Fruit fly (Drosophila melanogaster) whole organism, embryonic: ENCODE measurements around the gene mil.

Source experiments
- CG10565 ChIP-seq: fragments of 200-800 bp; sonication (Bioruptor generic); optimal IDR thresholded peaks from 3 replicates; lab custom pipeline; 2016; ENCODE audit warnings: missing biosample characterization, mild to moderate bottlenecking, missing genetic modification characterization
- CG11093 ChIP-seq: fragments of 200-800 bp; sonication (Bioruptor generic); IDR thresholded peaks from 3 replicates; pipeline ENCODE4 v1.3.6; 2022; ENCODE audit warnings: missing biosample characterization, missing genetic modification characterization
- CG11504 ChIP-seq: fragments of 200-800 bp; sonication (Bioruptor generic); optimal IDR thresholded peaks from 3 replicates; lab custom pipeline; 2019; ENCODE audit warnings: missing biosample characterization, mild to moderate bottlenecking, missing genetic modification characterization, moderate library complexity
- CG12071 ChIP-seq: fragments of 200-800 bp; sonication (Bioruptor generic); optimal IDR thresholded peaks from 3 replicates; lab custom pipeline; 2018; ENCODE audit warnings: missing biosample characterization, mild to moderate bottlenecking, missing genetic modification characterization
- CG1233 ChIP-seq: fragments of 200-800 bp; sonication (Bioruptor generic); optimal IDR thresholded peaks from 4 replicates; lab custom pipeline; 2018; ENCODE audit warnings: missing biosample characterization, mild to moderate bottlenecking, missing genetic modification characterization
- CG12659 ChIP-seq: fragments of 200-800 bp; sonication (Bioruptor generic); optimal IDR thresholded peaks from 3 replicates; lab custom pipeline; 2017; ENCODE audit warnings: mild to moderate bottlenecking, missing biosample characterization, missing genetic modification reagents, missing genetic modification characterization
- CG13894 ChIP-seq: fragments of 200-800 bp; sonication (Bioruptor generic); optimal IDR thresholded peaks from 3 replicates; lab custom pipeline; 2018; ENCODE audit warnings: missing biosample characterization, mild to moderate bottlenecking, missing genetic modification characterization, moderate library complexity
- CG1603 ChIP-seq: fragments of 200-800 bp; sonication (Bioruptor generic); optimal IDR thresholded peaks from 2 replicates; lab custom pipeline; 2019; ENCODE audit warnings: missing biosample characterization, mild to moderate bottlenecking, missing genetic modification characterization, moderate library complexity
- CG17186 ChIP-seq: fragments of 200-800 bp; sonication (Bioruptor generic); optimal IDR thresholded peaks from 3 replicates; lab custom pipeline; 2017; ENCODE audit warnings: missing biosample characterization, missing genetic modification reagents, missing genetic modification characterization
- CG17802 ChIP-seq: fragments of 200-800 bp; sonication (Bioruptor generic); optimal IDR thresholded peaks from 2 replicates; lab custom pipeline; 2018; ENCODE audit warnings: missing biosample characterization, mild to moderate bottlenecking, missing genetic modification characterization, moderate library complexity
- CG31388 ChIP-seq: fragments of 200-800 bp; sonication (Bioruptor generic); optimal IDR thresholded peaks from 2 replicates; lab custom pipeline; 2016; ENCODE audit warnings: missing biosample characterization, missing genetic modification characterization
- CG3726 ChIP-seq: fragments of 200-800 bp; sonication (Bioruptor generic); IDR thresholded peaks from 3 replicates; pipeline ENCODE4, ENCODE4 v1.3.6; 2022; ENCODE audit warnings: missing biosample characterization, missing genetic modification characterization
- CG4707 ChIP-seq: fragments of 200-800 bp; sonication (Bioruptor generic); optimal IDR thresholded peaks from 2 replicates; lab custom pipeline; 2018; ENCODE audit warnings: missing biosample characterization, mild to moderate bottlenecking, missing genetic modification characterization, moderate library complexity
- CG4854 ChIP-seq: fragments of 200-800 bp; sonication (Bioruptor generic); optimal IDR thresholded peaks from 2 replicates; lab custom pipeline; 2016; ENCODE audit warnings: missing biosample characterization, missing genetic modification characterization, inconsistent platforms
- CG6791 ChIP-seq: fragments of 200-800 bp; sonication (Bioruptor generic); IDR thresholded peaks from 3 replicates; pipeline ENCODE4 v1.3.6; 2022; ENCODE audit warnings: missing biosample characterization, missing genetic modification characterization; ENCODE audit not compliant: partially characterized antibody
- CG8281 ChIP-seq: fragments of 200-800 bp; sonication (Bioruptor generic); optimal IDR thresholded peaks from 2 replicates; lab custom pipeline; 2018; ENCODE audit warnings: missing biosample characterization, mild to moderate bottlenecking, missing genetic modification characterization, moderate library complexity
- CkIIα-i1 ChIP-seq: fragments of 200-800 bp; sonication (Bioruptor generic); IDR thresholded peaks from 2 replicates; pipeline ENCODE4 v1.3.6; 2022; ENCODE audit warnings: missing biosample characterization, missing genetic modification characterization
- CrebB ChIP-seq: fragments of 200-800 bp; sonication (Bioruptor generic); optimal IDR thresholded peaks from 3 replicates; lab custom pipeline; 2018; ENCODE audit warnings: missing biosample characterization, mild to moderate bottlenecking, missing genetic modification characterization
- Dbx ChIP-seq: fragments of 200-800 bp; sonication (Bioruptor generic); IDR thresholded peaks from 3 replicates; pipeline ENCODE4 v1.3.6; 2022; ENCODE audit warnings: missing biosample characterization, missing genetic modification characterization
- ERR ChIP-seq: fragments of 200-800 bp; sonication (Bioruptor generic); optimal IDR thresholded peaks from 2 replicates; lab custom pipeline; 2016; ENCODE audit warnings: missing biosample characterization, missing genetic modification characterization
- Lhr ChIP-seq: fragments of 200-800 bp; sonication (Bioruptor generic); optimal IDR thresholded peaks from 3 replicates; lab custom pipeline; 2017; ENCODE audit warnings: mild to moderate bottlenecking, missing biosample characterization, missing genetic modification reagents, missing genetic modification characterization
- Lpt ChIP-seq: fragments of >200 bp; optimal IDR thresholded peaks from 2 replicates; lab custom pipeline; 2018; ENCODE audit warnings: missing biosample characterization, missing genetic modification characterization
- MESR4 ChIP-seq: fragments of 200-800 bp; sonication (Bioruptor generic); optimal IDR thresholded peaks from 2 replicates; lab custom pipeline; 2018; ENCODE audit warnings: missing biosample characterization, mild to moderate bottlenecking, missing genetic modification characterization, moderate library complexity
- Optix ChIP-seq: fragments of 200-800 bp; sonication (Bioruptor generic); IDR thresholded peaks from 3 replicates; pipeline ENCODE4 v1.3.6; 2022; ENCODE audit warnings: missing biosample characterization, missing genetic modification characterization
- Pdp1 ChIP-seq, 2 experiments: fragments of 200-800 bp; sonication (Bioruptor generic); optimal IDR thresholded peaks; 3 replicates each; lab custom pipeline; 2016; ENCODE audit warnings: missing biosample characterization in 2 of 2, missing genetic modification characterization in 2 of 2, mild to moderate bottlenecking in 1 of 2, moderate library complexity in 1 of 2
- Sox100B ChIP-seq: fragments of 200-800 bp; sonication (Bioruptor generic); optimal IDR thresholded peaks from 3 replicates; lab custom pipeline; 2018; ENCODE audit warnings: missing biosample characterization, mild to moderate bottlenecking, missing genetic modification characterization
- Ssrp ChIP-seq: fragments of 200-800 bp; sonication (Bioruptor generic); optimal IDR thresholded peaks from 2 replicates; lab custom pipeline; 2018; ENCODE audit warnings: missing biosample characterization, mild to moderate bottlenecking, missing genetic modification characterization, moderate library complexity
- ap ChIP-seq: fragments of 200-800 bp; sonication (Bioruptor generic); IDR thresholded peaks from 2 replicates; pipeline ENCODE4 v1.3.6; 2022; ENCODE audit warnings: missing biosample characterization, missing genetic modification characterization
- ato ChIP-seq: fragments of 200-800 bp; sonication (Bioruptor generic); IDR thresholded peaks from 2 replicates; pipeline ENCODE4 v1.3.6; 2022; ENCODE audit warnings: missing biosample characterization, missing genetic modification characterization; ENCODE audit not compliant: partially characterized antibody
- br ChIP-seq: fragments of >200 bp; optimal IDR thresholded peaks from 2 replicates; lab custom pipeline; 2017
- danr ChIP-seq: fragments of 200-800 bp; sonication (Bioruptor generic); IDR thresholded peaks from 2 replicates; pipeline ENCODE4 v1.3.6; 2022; ENCODE audit warnings: missing biosample characterization, missing genetic modification characterization
- dimm ChIP-seq: fragments of 200-800 bp; sonication (Bioruptor generic); IDR thresholded peaks from 2 replicates; pipeline ENCODE4 v1.3.6; 2022; ENCODE audit warnings: missing biosample characterization, missing genetic modification characterization
- eve ChIP-seq, 2 experiments: fragments of >200 bp; optimal IDR thresholded peaks; 2 replicates each; lab custom pipeline; 2017; ENCODE audit warnings: missing biosample characterization in 2 of 2, missing genetic modification characterization in 2 of 2
- fd102C ChIP-seq: fragments of 200-800 bp; sonication (Bioruptor generic); optimal IDR thresholded peaks from 2 replicates; lab custom pipeline; 2018; ENCODE audit warnings: missing biosample characterization, mild to moderate bottlenecking, missing genetic modification characterization, moderate library complexity
- fd96Cb ChIP-seq: fragments of 200-800 bp; sonication (Bioruptor generic); optimal IDR thresholded peaks from 2 replicates; lab custom pipeline; 2018; ENCODE audit warnings: missing biosample characterization, mild to moderate bottlenecking, missing genetic modification characterization, moderate library complexity
- fru ChIP-seq: fragments of >200 bp; optimal IDR thresholded peaks from 2 replicates; lab custom pipeline; 2017
- ftz-f1 ChIP-seq: fragments of 200-800 bp; sonication (Bioruptor generic); optimal IDR thresholded peaks from 2 replicates; lab custom pipeline; 2016; ENCODE audit warnings: missing biosample characterization, missing genetic modification characterization
- hb ChIP-seq: fragments of 200-800 bp; sonication (Bioruptor generic); IDR thresholded peaks from 3 replicates; pipeline ENCODE4 v1.3.6; 2022; ENCODE audit warnings: missing biosample characterization, missing genetic modification characterization; ENCODE audit not compliant: partially characterized antibody
- luna ChIP-seq: fragments of 200-800 bp; sonication (Bioruptor generic); optimal IDR thresholded peaks from 2 replicates; lab custom pipeline; 2016; ENCODE audit warnings: missing biosample characterization, missing genetic modification characterization
- mld ChIP-seq: fragments of 200-800 bp; sonication (Bioruptor generic); IDR thresholded peaks from 3 replicates; pipeline ENCODE4 v1.3.6; 2022; ENCODE audit warnings: missing biosample characterization, missing genetic modification characterization; ENCODE audit not compliant: partially characterized antibody
- oc ChIP-seq: fragments of 200-800 bp; sonication (Bioruptor generic); optimal IDR thresholded peaks from 2 replicates; lab custom pipeline; 2018; ENCODE audit warnings: missing biosample characterization, mild to moderate bottlenecking, missing genetic modification characterization, moderate library complexity
- psq ChIP-seq: fragments of 200-800 bp; sonication (Bioruptor generic); optimal IDR thresholded peaks from 2 replicates; lab custom pipeline; 2017; ENCODE audit warnings: missing biosample characterization, missing genetic modification characterization
- sc ChIP-seq, 3 experiments: fragments of >200 bp in 2 of 3; fragments of 200-800 bp in 1 of 3; sonication (Bioruptor generic) in 1 of 3; optimal IDR thresholded peaks; 2 replicates in 2 of 3; 3 replicates in 1 of 3; lab custom pipeline; 2017; ENCODE audit warnings: mild to moderate bottlenecking in 1 of 3, missing biosample characterization in 1 of 3, missing genetic modification characterization in 1 of 3, missing genetic modification reagents in 1 of 3
- sd ChIP-seq: fragments of 200-800 bp; sonication (Bioruptor generic); optimal IDR thresholded peaks from 3 replicates; lab custom pipeline; 2018; ENCODE audit warnings: missing biosample characterization, mild to moderate bottlenecking, missing genetic modification characterization, moderate library complexity
- sna ChIP-seq: fragments of 200-800 bp; sonication (Bioruptor generic); IDR thresholded peaks from 2 replicates; pipeline ENCODE4 v1.3.6; 2022; ENCODE audit warnings: missing biosample characterization, missing genetic modification characterization; ENCODE audit not compliant: partially characterized antibody
- sqz ChIP-seq: fragments of 200-800 bp; sonication (Bioruptor generic); optimal IDR thresholded peaks from 3 replicates; lab custom pipeline; 2018; ENCODE audit warnings: missing biosample characterization, mild to moderate bottlenecking, missing genetic modification characterization
- toy ChIP-seq: fragments of 200-800 bp; sonication (Bioruptor generic); IDR thresholded peaks from 2 replicates; pipeline ENCODE4 v1.3.6; 2022; ENCODE audit warnings: missing biosample characterization, missing genetic modification characterization
- zfh2 ChIP-seq: fragments of 200-800 bp; sonication (Bioruptor generic); optimal IDR thresholded peaks from 2 replicates; lab custom pipeline; 2016; ENCODE audit warnings: missing biosample characterization, missing genetic modification characterization

Gene mil

dm6 chr3R:27937752-27938694 is 25.8 kb downstream of the mil start, which contains the start of the genes NSD and BOD1 (continued):
- no peak for TF ChIP-seq CG4707 (GFP tag; lab: Kevin White, UChicago)
- peak; percentile 51 for TF ChIP-seq CG17186 (GFP tag; lab: Kevin White, UChicago)
- no peak for TF ChIP-seq oc
- peak; percentile 14 to 40 for TF ChIP-seq Pdp1 (GFP tag; optimal IDR thresholded peaks at IDR 0.05; lab: Kevin White, UChicago)
- no peak for TF ChIP-seq eve (GFP tag; optimal IDR thresholded peaks at IDR 0.05; lab: Kevin White, UChicago)
- TF ChIP-seq CG12659 = peak; percentile 47
- TF ChIP-seq CrebB (tag; lab: Kevin White, UChicago) = no peak
- no peak for TF ChIP-seq CG11504
- TF ChIP-seq Dbx = peak; percentile 79
- TF ChIP-seq Ssrp (tag; lab: Kevin White, UChicago) = peak; percentile 46
- peak; percentile 96 for TF ChIP-seq hb (GFP tag; lab: Robert Waterston, UW)
- TF ChIP-seq dimm = no peak
- no peak for TF ChIP-seq CG10565 (GFP tag; lab: Kevin White, UChicago)
- TF ChIP-seq ftz-f1 (GFP tag; lab: Kevin White, UChicago) = no peak
- peak; percentile 55; the same call in 1 of the 3 replicates for TF ChIP-seq Optix (GFP tag; lab: Robert Waterston, UW)
- no peak for TF ChIP-seq Sox100B (GFP tag; lab: Kevin White, UChicago)
- TF ChIP-seq mld (GFP tag; lab: Robert Waterston, UW) = peak; percentile 95
- TF ChIP-seq fd102C (GFP tag; lab: Kevin White, UChicago) = no peak
- no peak for TF ChIP-seq ap (GFP tag; lab: Robert Waterston, UW)
- TF ChIP-seq CG11093 (GFP tag; lab: Robert Waterston, UW) = no peak
- TF ChIP-seq danr (GFP tag; lab: Robert Waterston, UW) = peak; percentile 24; the same call in 1 of the 2 replicates
- peak; percentile 98 for TF ChIP-seq CG6791
- peak; percentile 50; the same call in 1 of the 3 replicates for TF ChIP-seq CG3726
- no peak for TF ChIP-seq CG31388 (GFP tag; lab: Kevin White, UChicago)
- no peak for TF ChIP-seq ERR (GFP tag; lab: Kevin White, UChicago)
- no peak for TF ChIP-seq CkIIα-i1 (GFP tag; lab: Robert Waterston, UW)
- TF ChIP-seq toy (GFP tag; lab: Robert Waterston, UW) = no peak
- TF ChIP-seq sqz (GFP tag; lab: Kevin White, UChicago) = no peak
- TF ChIP-seq sd (tag; lab: Kevin White, UChicago) = no peak
- no peak for TF ChIP-seq Lpt (GFP tag; lab: Kevin White, UChicago)
- TF ChIP-seq sna (GFP tag; lab: Robert Waterston, UW) = peak; percentile 86
- peak; percentile 45 for TF ChIP-seq zfh2 (GFP tag; lab: Kevin White, UChicago)
- TF ChIP-seq CG1233 (GFP tag; lab: Kevin White, UChicago) = peak; percentile 35
- TF ChIP-seq CG4854 (GFP tag; lab: Kevin White, UChicago) = no peak
- TF ChIP-seq ato = peak; percentile 96
- no peak for TF ChIP-seq CG17802
- TF ChIP-seq MESR4 (GFP tag; lab: Kevin White, UChicago) = peak; percentile 72
- no peak for TF ChIP-seq sc (optimal IDR thresholded peaks at IDR 0.05; lab: Kevin White, UChicago)
- TF ChIP-seq sc (GFP tag; optimal IDR thresholded peaks at IDR 0.05; lab: Kevin White, UChicago) = no peak
- TF ChIP-seq CG13894 (tag; lab: Kevin White, UChicago) = no peak
- TF ChIP-seq Lhr (GFP tag; lab: Kevin White, UChicago) = no peak
- TF ChIP-seq br = no peak
- TF ChIP-seq CG12071 (GFP tag; lab: Kevin White, UChicago) = no peak
- no peak for TF ChIP-seq luna (GFP tag; lab: Kevin White, UChicago)
- no peak for TF ChIP-seq fru (lab: Kevin White, UChicago)
- TF ChIP-seq CG8281 (tag; lab: Kevin White, UChicago) = no peak
- TF ChIP-seq psq (GFP tag; lab: Kevin White, UChicago) = no peak
- peak; percentile 55 for TF ChIP-seq CG1603
- TF ChIP-seq fd96Cb (tag; lab: Kevin White, UChicago) = peak; percentile 10
